Fruit fly (Drosophila melanogaster): ENCODE measurements around the gene Usp5.

The Usp5 gene

dm6 chr3L:3192333-3192894 lies 44.3 kb upstream of the Usp5 start, which contains the start of gene CG14965:
Gene CG14965 (minus strand): TSS chr3L:3192491.
- TF ChIP-seq tj (GFP tag; optimal IDR thresholded peaks at IDR 0.05) (no peak), bab1 (GFP tag; optimal IDR thresholded peaks at IDR 0.05) (no peak), cnc (optimal IDR thresholded peaks at IDR 0.05) (no peak), CG11617 (GFP tag; optimal IDR thresholded peaks at IDR 0.05) (no peak), CG5204 (GFP tag; optimal IDR thresholded peaks at IDR 0.05) (no peak), Mnt (GFP tag; optimal IDR thresholded peaks at IDR 0.05) (no peak)

dm6 chr3L:3189647-3190046 lies 41.5 kb upstream of the Usp5 start, which contains the start of the genes CG42525 and CG14958:
Gene CG42525 (minus strand): TSS chr3L:3189747.
Gene CG14958 (plus strand): TSS chr3L:3189978.
- no peak for TF ChIP-seq CG1620 (GFP tag; optimal IDR thresholded peaks at IDR 0.05)
- no peak for TF ChIP-seq CG7101 (tag; optimal IDR thresholded peaks at IDR 0.05)
- TF ChIP-seq Hr96 (GFP tag; optimal IDR thresholded peaks at IDR 0.05) = no peak
- no peak for TF ChIP-seq Mnt (GFP tag; optimal IDR thresholded peaks at IDR 0.05)
- no peak for TF ChIP-seq cic (GFP tag; optimal IDR thresholded peaks at IDR 0.05)
- no peak for TF ChIP-seq Crg-1 (GFP tag; optimal IDR thresholded peaks at IDR 0.05)
- no peak for TF ChIP-seq CG7045 (GFP tag; optimal IDR thresholded peaks at IDR 0.05)

- TF ChIP-seq CG7045 (GFP tag; optimal IDR thresholded peaks at IDR 0.05) = peak; percentile 55
- no peak for TF ChIP-seq Hr96 (GFP tag; optimal IDR thresholded peaks at IDR 0.05)
- no peak for TF ChIP-seq CG33017 (tag; optimal IDR thresholded peaks at IDR 0.05)
- TF ChIP-seq cic (GFP tag; optimal IDR thresholded peaks at IDR 0.05) = no peak
- TF ChIP-seq CG12768 (GFP tag; optimal IDR thresholded peaks at IDR 0.05) = peak; percentile 11
Observed at dm6 chr3L:3187263-3187662, 39.1 kb upstream of the Usp5 start, which contains the start of gene CG14957. Gene CG14957 (plus strand): TSS chr3L:3187563.

dm6 chr3L:3186364-3186763 lies 38.2 kb upstream of the Usp5 start, which contains the start of gene CG32284:
Gene CG32284 (plus strand): TSS chr3L:3186664.
- TF ChIP-seq kay (GFP tag; ENCODE audit: borderline replicate concordance) (no peak), Clk (GFP tag; optimal IDR thresholded peaks at IDR 0.05) (no peak), Crg-1 (GFP tag; optimal IDR thresholded peaks at IDR 0.05) (no peak), CG7045 (GFP tag; optimal IDR thresholded peaks at IDR 0.05) (no peak), Mnt (GFP tag; optimal IDR thresholded peaks at IDR 0.05) (no peak), CG1620 (GFP tag; optimal IDR thresholded peaks at IDR 0.05) (no peak), CG5204 (GFP tag; optimal IDR thresholded peaks at IDR 0.05) (no peak), CG7101 (tag; optimal IDR thresholded peaks at IDR 0.05) (no peak), tj (GFP tag; optimal IDR thresholded peaks at IDR 0.05) (no peak), Hr96 (GFP tag; optimal IDR thresholded peaks at IDR 0.05) (no peak), ovo (GFP tag; optimal IDR thresholded peaks at IDR 0.05) (no peak), cic (GFP tag; optimal IDR thresholded peaks at IDR 0.05) (no peak), CG14711 (tag; optimal IDR thresholded peaks at IDR 0.05) (no peak), CG33017 (tag; optimal IDR thresholded peaks at IDR 0.05) (no peak), cnc (optimal IDR thresholded peaks at IDR 0.05) (no peak), pad (GFP tag; optimal IDR thresholded peaks at IDR 0.05) (no peak), CG11617 (GFP tag; optimal IDR thresholded peaks at IDR 0.05) (no peak), bab1 (GFP tag; optimal IDR thresholded peaks at IDR 0.05) (no peak), toe (GFP tag; optimal IDR thresholded peaks at IDR 0.05) (no peak)

dm6 chr3L:3184104-3184503 lies 35.9 kb upstream of the Usp5 start, which contains the start of gene CG42494:
Gene CG42494 (plus strand): TSS chr3L:3184404.
- TF ChIP-seq toe (GFP tag; optimal IDR thresholded peaks at IDR 0.05) = no peak
- no peak for TF ChIP-seq CG5204 (GFP tag; optimal IDR thresholded peaks at IDR 0.05)
- TF ChIP-seq Mnt (GFP tag; optimal IDR thresholded peaks at IDR 0.05) = no peak
- no peak for TF ChIP-seq bab1 (GFP tag; optimal IDR thresholded peaks at IDR 0.05)
- no peak for TF ChIP-seq cic (GFP tag; optimal IDR thresholded peaks at IDR 0.05)
- no peak for TF ChIP-seq CG7045 (GFP tag; optimal IDR thresholded peaks at IDR 0.05)
- no peak for TF ChIP-seq CG7101 (tag; optimal IDR thresholded peaks at IDR 0.05)
- no peak for TF ChIP-seq CG33017 (tag; optimal IDR thresholded peaks at IDR 0.05)
- no peak for TF ChIP-seq cnc (optimal IDR thresholded peaks at IDR 0.05)
- no peak for TF ChIP-seq Clk (GFP tag; optimal IDR thresholded peaks at IDR 0.05)
- no peak for TF ChIP-seq pad (GFP tag; optimal IDR thresholded peaks at IDR 0.05)
- no peak for TF ChIP-seq kay (GFP tag; ENCODE audit: borderline replicate concordance)
- TF ChIP-seq Hr96 (GFP tag; optimal IDR thresholded peaks at IDR 0.05) = no peak
- TF ChIP-seq tj (GFP tag; optimal IDR thresholded peaks at IDR 0.05) = no peak
- TF ChIP-seq CG1620 (GFP tag; optimal IDR thresholded peaks at IDR 0.05) = no peak

dm6 chr3L:3179474-3179873 lies 31.3 kb upstream of the Usp5 start:
- TF ChIP-seq CG12768 (GFP tag; optimal IDR thresholded peaks at IDR 0.05) (peak; percentile 18), kay (GFP tag; ENCODE audit: borderline replicate concordance) (no peak), Clk (GFP tag; optimal IDR thresholded peaks at IDR 0.05) (no peak), cnc (optimal IDR thresholded peaks at IDR 0.05) (no peak), CG11617 (GFP tag; optimal IDR thresholded peaks at IDR 0.05) (peak; percentile 27), CG1620 (GFP tag; optimal IDR thresholded peaks at IDR 0.05) (peak; percentile 47), CG7101 (tag; optimal IDR thresholded peaks at IDR 0.05) (peak; percentile 68), toe (GFP tag; optimal IDR thresholded peaks at IDR 0.05) (peak; percentile 3), CG7045 (GFP tag; optimal IDR thresholded peaks at IDR 0.05) (peak; percentile 78), Crg-1 (GFP tag; optimal IDR thresholded peaks at IDR 0.05) (peak; percentile 11), CG33017 (tag; optimal IDR thresholded peaks at IDR 0.05) (peak; percentile 73), CG14711 (tag; optimal IDR thresholded peaks at IDR 0.05) (peak; percentile 70), pad (GFP tag; optimal IDR thresholded peaks at IDR 0.05) (peak; percentile 36), bab1 (GFP tag; optimal IDR thresholded peaks at IDR 0.05) (peak; percentile 93), cic (GFP tag; optimal IDR thresholded peaks at IDR 0.05) (no peak), ovo (GFP tag; optimal IDR thresholded peaks at IDR 0.05) (no peak), tj (GFP tag; optimal IDR thresholded peaks at IDR 0.05) (peak; percentile 69), Hr96 (GFP tag; optimal IDR thresholded peaks at IDR 0.05) (peak; percentile 36)
